Fruit fly (Drosophila melanogaster) whole organism, wandering third instar larva: Measurements from ENCODE around the gene nrv2.

Source experiments
- Abd-B ChIP-seq: fragments of >200 bp; optimal IDR thresholded peaks from 2 replicates; lab custom pipeline; 2017; ENCODE audit warnings: missing biosample characterization, missing genetic modification characterization
- GATAd ChIP-seq: sonication (Bioruptor generic); optimal IDR thresholded peaks from 2 replicates; lab custom pipeline; 2016; ENCODE audit warnings: missing biosample characterization, missing genetic modification characterization
- HLH106 ChIP-seq: fragments of 200-800 bp; optimal IDR thresholded peaks from 3 replicates; lab custom pipeline; 2019; ENCODE audit warnings: missing biosample characterization, mild to moderate bottlenecking, missing genetic modification characterization, moderate library complexity
- Jra ChIP-seq: sonication (Bioruptor generic); optimal IDR thresholded peaks from 2 replicates; lab custom pipeline; 2016; ENCODE audit warnings: missing biosample characterization, missing genetic modification characterization
- Sp1 ChIP-seq: fragments of 200-800 bp; sonication (Bioruptor generic); optimal IDR thresholded peaks from 3 replicates; lab custom pipeline; 2019; ENCODE audit warnings: missing biosample characterization, mild to moderate bottlenecking, missing genetic modification characterization, moderate library complexity
- dmrt93B ChIP-seq: fragments of 200-800 bp; sonication (Bioruptor generic); optimal IDR thresholded peaks from 2 replicates; lab custom pipeline; 2018; ENCODE audit warnings: missing biosample characterization, mild to moderate bottlenecking, missing genetic modification characterization
- fru ChIP-seq: fragments of 200-800 bp; sonication (Bioruptor generic); optimal IDR thresholded peaks from 3 replicates; lab custom pipeline; 2016; ENCODE audit warnings: missing biosample characterization, mild to moderate bottlenecking, missing genetic modification characterization
- pan ChIP-seq: fragments of >200 bp; optimal IDR thresholded peaks from 2 replicates; lab custom pipeline; 2017
- usp ChIP-seq: fragments of >200 bp; optimal IDR thresholded peaks from 2 replicates; lab custom pipeline; 2017; ENCODE audit warnings: missing biosample characterization, missing genetic modification characterization

- TF ChIP-seq dmrt93B (GFP tag; lab: Kevin White, UChicago) (no peak), usp (no peak), pan (no peak), GATAd (GFP tag; lab: Kevin White, UChicago) (no peak), Sp1 (GFP tag; lab: Kevin White, UChicago) (no peak), fru (GFP tag; lab: Kevin White, UChicago) (no peak), HLH106 (tag; lab: Kevin White, UChicago) (no peak), Abd-B (GFP tag; lab: Kevin White, UChicago) (no peak), Jra (GFP tag; lab: Kevin White, UChicago) (no peak)
Measured at dm6 chr2L:6819230-6820049, 20.8 kb upstream of the nrv2 start.
